Worm (Caenorhabditis elegans): ENCODE data around the gene glb-32.

ce11 chrV:5126793-5127192 lies 37.4 kb upstream of the glb-32 start, which contains the start of gene F14F9.5:
- TF ChIP-seq dmd-9 (GFP tag; IDR thresholded peaks at IDR 0.05) (no peak), lin-13 (GFP tag; optimal IDR thresholded peaks at IDR 0.05) (no peak), snpc-4 (tag; optimal IDR thresholded peaks at IDR 0.05) (no peak), lin-15B (tag; optimal IDR thresholded peaks at IDR 0.05) (no peak), R02D3.7 (tag; optimal IDR thresholded peaks at IDR 0.05) (no peak), arid-1 (GFP tag; conservative IDR thresholded peaks at IDR 0.05) (no peak), pqm-1 (tag; optimal IDR thresholded peaks at IDR 0.05) (no peak), aly-2 (tag; optimal IDR thresholded peaks at IDR 0.05) (no peak), F26F4.8 (GFP tag; conservative IDR thresholded peaks at IDR 0.05) (no peak), nhr-25 (tag; optimal IDR thresholded peaks at IDR 0.05; ENCODE audit: borderline replicate concordance, insufficient read depth) (no peak), fos-1 (tag; optimal IDR thresholded peaks at IDR 0.05) (no peak), ztf-11 (tag; optimal IDR thresholded peaks at IDR 0.05) (no peak)
